Worm (Caenorhabditis elegans): ENCODE results near the gene D2062.1.
A peak's percentile ranks its signal among the peaks of the same experiment; 100 is the strongest.
"Not testable (repeated sequence)": the region's sequence is repeated elsewhere in the genome, so short reads cannot be mapped to it uniquely, and the experiment has no call there.

The D2062.1 gene

ce11 chrII:2649539-2649938, 18.3 kb downstream of the D2062.1 start, which contains the start of the genes F22E5.13 and F22E5.6:
TSS of gene F22E5.13 (minus strand) at chrII:2649639.
TSS of gene F22E5.6 (plus strand) at chrII:2649835.
- TF ChIP-seq alr-1 (tag; optimal IDR thresholded peaks at IDR 0.05; ENCODE audit: borderline replicate concordance) = no peak
- no peak for TF ChIP-seq lin-39 (tag; optimal IDR thresholded peaks at IDR 0.05)
- TF ChIP-seq lsy-2 (tag; optimal IDR thresholded peaks at IDR 0.05) = no peak
- no peak for TF ChIP-seq unc-30 (tag; optimal IDR thresholded peaks at IDR 0.05)
- TF ChIP-seq pag-3 (tag; optimal IDR thresholded peaks at IDR 0.05; ENCODE audit: borderline replicate concordance, insufficient read depth) = no peak
- no peak for TF ChIP-seq swsn-7 (tag; optimal IDR thresholded peaks at IDR 0.05)
- no peak for TF ChIP-seq dpl-1 (GFP tag; optimal IDR thresholded peaks at IDR 0.05)
- TF ChIP-seq zip-4 (GFP tag; optimal IDR thresholded peaks at IDR 0.05) = no peak
- no peak for TF ChIP-seq pax-3 (tag; optimal IDR thresholded peaks at IDR 0.05)
- TF ChIP-seq ztf-11 (tag; optimal IDR thresholded peaks at IDR 0.05) = no peak
- TF ChIP-seq unc-98 (GFP tag; IDR thresholded peaks at IDR 0.05) = no peak
- TF ChIP-seq elt-3 (tag; optimal IDR thresholded peaks at IDR 0.05) = no peak
- no peak for TF ChIP-seq fkh-8 (tag; optimal IDR thresholded peaks at IDR 0.05)
- no peak for TF ChIP-seq nhr-19 (GFP tag; conservative IDR thresholded peaks at IDR 0.05)
- no peak for TF ChIP-seq ces-1 (GFP tag; optimal IDR thresholded peaks at IDR 0.05)
- TF ChIP-seq ceh-63 (GFP tag; optimal IDR thresholded peaks at IDR 0.05) = no peak
- no peak for TF ChIP-seq skn-1 (tag; optimal IDR thresholded peaks at IDR 0.05)
- TF ChIP-seq efl-1 (optimal IDR thresholded peaks at IDR 0.05) = no peak
- no peak for TF ChIP-seq efl-1 (GFP tag; optimal IDR thresholded peaks at IDR 0.05 in 1 of 2)
- no peak for TF ChIP-seq fkh-10 (GFP tag; optimal IDR thresholded peaks at IDR 0.05)

DNA sequence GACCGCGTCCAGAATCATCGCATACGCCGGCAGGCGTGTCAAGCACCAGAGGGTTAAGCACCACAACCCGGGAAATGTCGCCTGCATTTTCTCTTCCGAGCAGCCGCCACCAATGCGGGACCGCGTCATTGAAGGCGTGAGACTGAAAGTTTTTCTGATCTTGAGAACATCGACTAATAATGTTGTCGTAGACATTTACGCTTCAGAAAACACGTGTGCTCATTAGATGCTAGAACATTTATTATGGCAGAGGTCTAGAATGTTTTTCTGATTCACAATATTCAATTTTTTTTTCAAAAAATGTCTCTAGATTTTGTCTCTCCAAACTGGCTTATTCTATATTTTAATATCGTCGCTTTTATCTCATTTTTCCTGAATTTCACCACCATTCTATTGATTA, 25.3 kb downstream of the D2062.1 start, which contains the start of gene sri-47:
Gene sri-47 (plus strand): TSS at position 301 of the 400 bp plus-strand sequence.
- no peak for TF ChIP-seq lin-14 (GFP tag; optimal IDR thresholded peaks at IDR 0.05)
- TF ChIP-seq skn-1 (tag; optimal IDR thresholded peaks at IDR 0.05) = no peak
- no peak for TF ChIP-seq tbx-2 (tag; optimal IDR thresholded peaks at IDR 0.05)
- TF ChIP-seq zip-4 (GFP tag; optimal IDR thresholded peaks at IDR 0.05) = no peak
- no peak for TF ChIP-seq C34B4.2 (tag; optimal IDR thresholded peaks at IDR 0.05)
- TF ChIP-seq vab-15 (tag; optimal IDR thresholded peaks at IDR 0.05) = no peak
- TF ChIP-seq nhr-71 (tag; optimal IDR thresholded peaks at IDR 0.05) = no peak
- no peak for TF ChIP-seq lin-15B (tag; optimal IDR thresholded peaks at IDR 0.05)
- no peak for TF ChIP-seq lir-3 (tag; optimal IDR thresholded peaks at IDR 0.05; ENCODE audit: poor library complexity)
- no peak for TF ChIP-seq unc-86 (tag; optimal IDR thresholded peaks at IDR 0.05)
- TF ChIP-seq nhr-12 (tag; optimal IDR thresholded peaks at IDR 0.05) = no peak
- TF ChIP-seq unc-62 (GFP tag; optimal IDR thresholded peaks at IDR 0.05) = no peak
- no peak for TF ChIP-seq hpl-2 (GFP tag; optimal IDR thresholded peaks at IDR 0.05)
- no peak for TF ChIP-seq snu-23 (GFP tag; optimal IDR thresholded peaks at IDR 0.05)
- no peak for TF ChIP-seq dpl-1 (GFP tag; optimal IDR thresholded peaks at IDR 0.05)
- TF ChIP-seq ces-1 (GFP tag; optimal IDR thresholded peaks at IDR 0.05) = no peak

DNA sequence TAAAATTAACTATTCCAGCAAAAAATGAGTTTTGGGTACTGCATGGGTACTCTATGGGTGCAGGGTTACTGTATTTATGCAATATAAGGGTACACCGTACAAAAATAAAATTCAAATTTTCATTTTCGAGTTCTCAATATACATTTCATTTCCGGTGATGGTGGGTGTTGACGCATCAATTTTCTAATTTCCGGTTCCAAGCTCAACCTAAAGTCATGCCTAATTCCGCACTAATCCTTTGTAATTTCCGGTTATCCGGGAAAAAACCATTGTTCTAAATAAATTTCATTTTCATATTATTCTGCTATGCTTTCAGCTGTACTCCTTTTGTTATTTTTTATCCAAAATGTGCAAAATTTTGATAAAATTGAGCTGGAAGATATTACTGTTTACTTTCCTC, 28.1 kb downstream of the D2062.1 start, which contains the start of gene gcy-21:
Gene gcy-21 (plus strand): TSS at position 301 of the 400 bp plus-strand sequence.
- peak; percentile 7 for TF ChIP-seq fkh-8 (tag; optimal IDR thresholded peaks at IDR 0.05)
- TF ChIP-seq mef-2 (tag; optimal IDR thresholded peaks at IDR 0.05) = no peak
- no peak for TF ChIP-seq efl-1 (optimal IDR thresholded peaks at IDR 0.05)
- peak in 1 of 2 experiments; percentile 13 for TF ChIP-seq efl-1 (GFP tag; optimal IDR thresholded peaks at IDR 0.05 in 1 of 2)

- not testable (repeated sequence) for TF ChIP-seq snpc-4 (tag; optimal IDR thresholded peaks at IDR 0.05); lin-35 (GFP tag; optimal IDR thresholded peaks at IDR 0.05); alr-1 (tag; optimal IDR thresholded peaks at IDR 0.05; ENCODE audit: borderline replicate concordance)
Measured at ce11 chrII:2665081-2665480, 33.8 kb downstream of the D2062.1 start, which contains the start of gene F22E5.2. TSS of gene F22E5.2 (plus strand) at chrII:2665381.
